Worm (Caenorhabditis elegans) whole organism, L4 larva: ENCODE data around the gene ser-7.

Experiments used
- Y75B8A.6 ChIP-seq: fragments of 200-800 bp; sonication (Bioruptor generic); IDR thresholded peaks from 2 replicates; pipeline ENCODE4 v1.3.6; 2022; ENCODE audit warnings: missing genetic modification reagents, missing genetic modification characterization, missing compliant biosample characterization
- ceh-20 ChIP-seq: fragments of 200-800 bp; sonication (Bioruptor generic); IDR thresholded peaks from 2 replicates; pipeline ENCODE4 v1.3.6; 2022; ENCODE audit warnings: missing genetic modification reagents, missing genetic modification characterization, missing compliant biosample characterization
- ceh-28 ChIP-seq: fragments of 150-350 bp; optimal IDR thresholded peaks from 2 replicates; lab custom pipeline; 2014; ENCODE audit warnings: missing biosample characterization, missing genetic modification reagents, missing genetic modification characterization
- ceh-82 ChIP-seq: sonication (generic microtip); optimal IDR thresholded peaks from 2 replicates; lab custom pipeline; 2017; ENCODE audit warnings: missing biosample characterization, missing genetic modification characterization
- cey-2 ChIP-seq: sonication (generic microtip); optimal IDR thresholded peaks from 3 replicates; lab custom pipeline; 2017; ENCODE audit warnings: missing genetic modification characterization, mild to moderate bottlenecking, missing compliant biosample characterization, antibody characterized with exemption, borderline replicate concordance; ENCODE audit not compliant: insufficient read depth
- egl-27 ChIP-seq: sonication (generic microtip); optimal IDR thresholded peaks from 3 replicates; lab custom pipeline; 2017; ENCODE audit warnings: missing biosample characterization, missing genetic modification reagents, missing genetic modification characterization
- lin-13 ChIP-seq: fragments of 150-350 bp; optimal IDR thresholded peaks from 2 replicates; lab custom pipeline; 2014; ENCODE audit warnings: missing biosample characterization, missing genetic modification reagents, missing genetic modification characterization
- lin-39 ChIP-seq: fragments of 150-350 bp; optimal IDR thresholded peaks from 2 replicates; lab custom pipeline; 2014; ENCODE audit warnings: missing biosample characterization, missing genetic modification reagents, missing genetic modification characterization
- mep-1 ChIP-seq: fragments of 150-350 bp; sonication (generic microtip); optimal IDR thresholded peaks from 3 replicates; lab custom pipeline; 2014; ENCODE audit warnings: missing biosample characterization, missing genetic modification characterization
- nhr-28 ChIP-seq: fragments of 150-350 bp; optimal IDR thresholded peaks from 2 replicates; lab custom pipeline; 2014; ENCODE audit warnings: missing biosample characterization, missing genetic modification characterization
- pqm-1 ChIP-seq: sonication (generic microtip); optimal IDR thresholded peaks from 2 replicates; lab custom pipeline; 2017; ENCODE audit warnings: missing biosample characterization, missing genetic modification characterization

DNA sequence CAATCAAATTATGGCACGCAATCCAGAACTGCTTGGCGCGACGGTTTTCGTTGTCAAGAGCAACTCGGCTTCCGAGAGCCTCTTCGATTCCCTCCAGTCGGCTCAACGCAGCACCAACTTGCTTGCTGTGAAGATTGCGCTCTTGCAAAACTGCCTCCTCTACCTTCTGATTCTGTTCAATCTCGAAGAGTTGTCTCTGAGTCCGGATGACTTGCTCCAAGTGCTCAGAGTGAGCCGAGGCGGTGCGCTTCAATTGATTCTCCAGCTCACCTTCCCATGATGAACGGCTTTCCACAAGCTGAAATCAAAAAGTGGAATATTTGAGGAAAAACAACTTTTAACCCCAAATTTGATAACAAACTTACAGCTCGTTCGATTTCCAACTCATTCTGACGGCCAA lies 11.1 kb downstream of the ser-7 start:
- no peak for TF ChIP-seq lin-39 (tag; lab: Kevin White, UChicago)
- no peak for TF ChIP-seq egl-27
- no peak for TF ChIP-seq nhr-28 (tag; lab: Kevin White, UChicago)
- no peak for TF ChIP-seq mep-1 (tag; lab: Kevin White, UChicago)
- TF ChIP-seq lin-13 (GFP tag; lab: Kevin White, UChicago) = no peak
- no peak for TF ChIP-seq ceh-20
- no peak for TF ChIP-seq cey-2 (tag; lab: Kevin White, UChicago)
- no peak for TF ChIP-seq pqm-1 (tag; lab: Kevin White, UChicago)
- no peak for TF ChIP-seq ceh-28 (tag; lab: Kevin White, UChicago)
- TF ChIP-seq Y75B8A.6 (GFP tag; lab: Robert Waterston, UW) = no peak
- TF ChIP-seq ceh-82 (tag; lab: Kevin White, UChicago) = no peak
